Worm (Caenorhabditis elegans): ENCODE data around the gene tbx-2.

DNA sequence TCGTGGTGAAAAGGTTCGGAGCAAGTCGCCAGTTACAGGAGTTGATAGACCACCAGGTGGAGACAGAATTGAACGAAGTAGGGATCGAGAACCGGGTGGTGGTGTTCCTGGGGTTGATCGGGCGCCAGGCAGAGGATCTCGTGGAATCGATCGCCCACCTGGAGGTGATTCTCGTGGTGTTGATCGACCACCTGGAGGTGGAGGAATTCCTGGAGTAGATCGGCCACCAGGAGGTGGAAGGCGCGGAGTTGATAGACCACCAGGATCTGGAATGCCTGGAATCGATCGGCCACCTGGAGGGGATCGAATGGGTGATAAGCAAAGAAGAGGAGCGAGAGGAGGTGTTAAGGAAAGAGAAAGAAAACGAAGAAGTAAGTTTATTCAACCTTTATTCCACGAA, 30.6 kb downstream of the tbx-2 start:
- TF ChIP-seq aly-2 (tag; optimal IDR thresholded peaks at IDR 0.05): no peak
- no peak for TF ChIP-seq nhr-11 (tag; optimal IDR thresholded peaks at IDR 0.05)
- no peak for TF ChIP-seq tbx-2 (tag; optimal IDR thresholded peaks at IDR 0.05)
